Fruit fly (Drosophila melanogaster): ENCODE results near the gene CG5050.

The CG5050 gene

dm6 chr2L:17427187-17427586, 25.5 kb upstream of the CG5050 start:
- TF ChIP-seq Smox (GFP tag; optimal IDR thresholded peaks at IDR 0.05), result peak; percentile 10
- TF ChIP-seq CG15336 (GFP tag; IDR thresholded peaks at IDR 0.05), result peak; percentile 57
- peak; percentile 54 for TF ChIP-seq OdsH (GFP tag; optimal IDR thresholded peaks at IDR 0.05)
- TF ChIP-seq Eip75B (GFP tag; optimal IDR thresholded peaks at IDR 0.05), result peak; percentile 2
- TF ChIP-seq Eip78C (GFP tag), result peak; percentile 75
- TF ChIP-seq dsx (GFP tag; optimal IDR thresholded peaks at IDR 0.05; ENCODE audit: poor library complexity, severe bottlenecking), result no peak
- TF ChIP-seq dac (GFP tag; optimal IDR thresholded peaks at IDR 0.05), result no peak
- peak; percentile 12 for TF ChIP-seq fd59A (GFP tag; optimal IDR thresholded peaks at IDR 0.05)
- TF ChIP-seq CG11762 (GFP tag; optimal IDR thresholded peaks at IDR 0.05; ENCODE audit: insufficient read depth), result peak; percentile 10
- peak; percentile 55 for TF ChIP-seq Hr4 (GFP tag; optimal IDR thresholded peaks at IDR 0.05)
- peak; percentile 52 for TF ChIP-seq CG4318 (GFP tag; optimal IDR thresholded peaks at IDR 0.05)
- TF ChIP-seq topi (GFP tag; optimal IDR thresholded peaks at IDR 0.05), result no peak
- peak; percentile 26 for TF ChIP-seq CG3032 (tag; optimal IDR thresholded peaks at IDR 0.05)
- TF ChIP-seq CG32006 (GFP tag; optimal IDR thresholded peaks at IDR 0.05), result peak; percentile 76
- TF ChIP-seq fd85E (GFP tag; optimal IDR thresholded peaks at IDR 0.05), result no peak
- TF ChIP-seq esn (GFP tag; optimal IDR thresholded peaks at IDR 0.05), result peak; percentile 37
- peak; percentile 27 for TF ChIP-seq achi (GFP tag; optimal IDR thresholded peaks at IDR 0.05)
- peak; percentile 30 for TF ChIP-seq lz (GFP tag; optimal IDR thresholded peaks at IDR 0.05)
- TF ChIP-seq Ets21C (GFP tag; optimal IDR thresholded peaks at IDR 0.05), result no peak
- peak; percentile 56 for TF ChIP-seq svp (GFP tag)
- TF ChIP-seq Hr38 (GFP tag; optimal IDR thresholded peaks at IDR 0.05), result no peak
- peak; percentile 50 for TF ChIP-seq CG6276 (GFP tag; optimal IDR thresholded peaks at IDR 0.05)
- TF ChIP-seq Lpt (GFP tag; optimal IDR thresholded peaks at IDR 0.05), result no peak
- no peak for TF ChIP-seq Eip93F (GFP tag; optimal IDR thresholded peaks at IDR 0.05)
- peak; percentile 3 for TF ChIP-seq CG1621 (tag; optimal IDR thresholded peaks at IDR 0.05)
- peak; percentile 3 for TF ChIP-seq pdm3 (GFP tag; optimal IDR thresholded peaks at IDR 0.05)
- peak; percentile 41 for TF ChIP-seq CG6808 (GFP tag; optimal IDR thresholded peaks at IDR 0.05)
- TF ChIP-seq CG6163 (GFP tag; IDR thresholded peaks at IDR 0.05), result 0 out of 3 replicates have a peak, but pooled peaks have one; percentile 33
- peak; percentile 42 for TF ChIP-seq Met (GFP tag; optimal IDR thresholded peaks at IDR 0.05)
- TF ChIP-seq Ets96B (tag; optimal IDR thresholded peaks at IDR 0.05), result peak; percentile 40
- TF ChIP-seq eg (GFP tag; IDR thresholded peaks at IDR 0.05), result peak; percentile 24; the same call in 1 of the 3 replicates
- no peak for TF ChIP-seq CG7368 (GFP tag; optimal IDR thresholded peaks at IDR 0.05)
- no peak for TF ChIP-seq CG34406 (GFP tag; optimal IDR thresholded peaks at IDR 0.05)
- TF ChIP-seq CG3919 (GFP tag; optimal IDR thresholded peaks at IDR 0.05), result peak; percentile 17
- TF ChIP-seq CG31627 (GFP tag; optimal IDR thresholded peaks at IDR 0.05), result peak; percentile 15
- peak; percentile 4 for TF ChIP-seq Sox102F (GFP tag; optimal IDR thresholded peaks at IDR 0.05)
- TF ChIP-seq net (GFP tag; optimal IDR thresholded peaks at IDR 0.05), result peak; percentile 7
- TF ChIP-seq CG11294 (GFP tag; IDR thresholded peaks at IDR 0.05), result no peak
- peak in 1 of 2 experiments; percentile 26 for TF ChIP-seq salr (GFP tag; optimal IDR thresholded peaks at IDR 0.05)
- no peak for TF ChIP-seq acj6 (GFP tag; optimal IDR thresholded peaks at IDR 0.05)
- 0 out of 3 replicates have a peak, but pooled peaks have one; percentile 28 for TF ChIP-seq CG8119 (GFP tag; IDR thresholded peaks at IDR 0.05)
- peak; percentile 4 for TF ChIP-seq CG10669 (GFP tag; optimal IDR thresholded peaks at IDR 0.05)
- TF ChIP-seq CG9139 (GFP tag; optimal IDR thresholded peaks at IDR 0.05), result no peak
- TF ChIP-seq CG10631 (GFP tag; optimal IDR thresholded peaks at IDR 0.05), result peak; percentile 23
- TF ChIP-seq CG8632 (GFP tag; optimal IDR thresholded peaks at IDR 0.05), result peak; percentile 20
- TF ChIP-seq CG6792 (GFP tag; optimal IDR thresholded peaks at IDR 0.05), result no peak
- TF ChIP-seq spab (GFP tag; optimal IDR thresholded peaks at IDR 0.05), result no peak
- peak; percentile 1 for TF ChIP-seq Sox15 (GFP tag; optimal IDR thresholded peaks at IDR 0.05)
- TF ChIP-seq Hr39 (GFP tag; optimal IDR thresholded peaks at IDR 0.05), result peak; percentile 21
- TF ChIP-seq Sox14 (GFP tag; optimal IDR thresholded peaks at IDR 0.05), result peak; percentile 32

Measured in whole organism, prepupa.